Worm (Caenorhabditis elegans) whole organism, L3 larva: ENCODE results near the gene F49E11.7.

Experiments
- ZK546.5 ChIP-seq: sonication (generic microtip); optimal IDR thresholded peaks from 2 replicates; lab custom pipeline; 2017; ENCODE audit warnings: missing biosample characterization, missing genetic modification characterization
- aly-2 ChIP-seq: fragments of 150-350 bp; optimal IDR thresholded peaks from 2 replicates; lab custom pipeline; 2014; ENCODE audit warnings: missing biosample characterization, missing genetic modification characterization
- ceh-16 ChIP-seq: sonication (generic microtip); optimal IDR thresholded peaks from 2 replicates; lab custom pipeline; 2017; ENCODE audit warnings: missing biosample characterization, missing genetic modification characterization
- ceh-82 ChIP-seq: fragments of 150-350 bp; optimal IDR thresholded peaks from 2 replicates; lab custom pipeline; 2014; ENCODE audit warnings: missing biosample characterization, missing genetic modification characterization
- ceh-9 ChIP-seq: sonication (generic microtip); optimal IDR thresholded peaks from 2 replicates; lab custom pipeline; 2018; ENCODE audit warnings: missing biosample characterization, missing genetic modification characterization
- fkh-2 ChIP-seq: fragments of 150-350 bp; optimal IDR thresholded peaks from 2 replicates; lab custom pipeline; 2014; ENCODE audit warnings: missing biosample characterization, missing genetic modification reagents, missing genetic modification characterization
- hmg-11 ChIP-seq: sonication (generic microtip); optimal IDR thresholded peaks from 2 replicates; lab custom pipeline; 2016; ENCODE audit warnings: missing genetic modification characterization, missing compliant biosample characterization
- nhr-11 ChIP-seq: fragments of 150-350 bp; optimal IDR thresholded peaks from 2 replicates; lab custom pipeline; 2014; ENCODE audit warnings: missing biosample characterization, missing genetic modification characterization
- nhr-12 ChIP-seq: fragments of 150-350 bp; optimal IDR thresholded peaks from 2 replicates; lab custom pipeline; 2014; ENCODE audit warnings: missing biosample characterization, missing genetic modification characterization
- sea-2 ChIP-seq: fragments of 150-350 bp; sonication (generic microtip); optimal IDR thresholded peaks from 4 replicates; lab custom pipeline; 2014; ENCODE audit warnings: missing biosample characterization, missing genetic modification reagents, missing genetic modification characterization
- snpc-4 ChIP-seq: fragments of 150-350 bp; optimal IDR thresholded peaks from 2 replicates; lab custom pipeline; 2014; ENCODE audit warnings: missing biosample characterization, missing genetic modification characterization
- unc-62 ChIP-seq: fragments of 150-350 bp; sonication (generic microtip); optimal IDR thresholded peaks from 4 replicates; lab custom pipeline; 2014; ENCODE audit warnings: missing biosample characterization, missing genetic modification reagents, missing genetic modification characterization

ce11 chrIV:13041486-13041885, 11.2 kb upstream of the F49E11.7 start:
- TF ChIP-seq fkh-2 (tag; lab: Kevin White, UChicago) (no peak), snpc-4 (tag; lab: Kevin White, UChicago) (no peak), nhr-11 (tag; lab: Kevin White, UChicago) (no peak), aly-2 (tag; lab: Kevin White, UChicago) (no peak), ceh-16 (tag; lab: Kevin White, UChicago) (no peak), ZK546.5 (no peak), hmg-11 (tag; lab: Kevin White, UChicago) (no peak), nhr-12 (tag; lab: Kevin White, UChicago) (no peak), sea-2 (no peak), ceh-9 (no peak), unc-62 (GFP tag; lab: Kevin White, UChicago) (no peak), ceh-82 (no peak)
